Fruit fly (Drosophila melanogaster): Measurements from ENCODE around the gene Cow.

- TF ChIP-seq Pif1A (GFP tag; optimal IDR thresholded peaks at IDR 0.05) = no peak
- TF ChIP-seq gl (tag; optimal IDR thresholded peaks at IDR 0.05) = no peak
- no peak for TF ChIP-seq CG17806 (tag; optimal IDR thresholded peaks at IDR 0.05)
- no peak for TF ChIP-seq CG12605 (GFP tag; IDR thresholded peaks at IDR 0.05)
- no peak for TF ChIP-seq D1 (tag; optimal IDR thresholded peaks at IDR 0.05)
- no peak for TF ChIP-seq CG14655 (GFP tag; optimal IDR thresholded peaks at IDR 0.05)
- TF ChIP-seq EcR (GFP tag; optimal IDR thresholded peaks at IDR 0.05) = no peak
- TF ChIP-seq CG4496 (GFP tag; IDR thresholded peaks at IDR 0.05) = no peak
- TF ChIP-seq CG10348 (GFP tag; IDR thresholded peaks at IDR 0.05) = no peak
- no peak for TF ChIP-seq CG15710 (tag; optimal IDR thresholded peaks at IDR 0.05)
- no peak for TF ChIP-seq CG8159 (tag; optimal IDR thresholded peaks at IDR 0.05)
- no peak for TF ChIP-seq CG32121 (GFP tag; IDR thresholded peaks at IDR 0.05)
- no peak for TF ChIP-seq CG8301 (tag; optimal IDR thresholded peaks at IDR 0.05)
- no peak for TF ChIP-seq CG9948 (tag; optimal IDR thresholded peaks at IDR 0.05)
Observed at dm6 chr3R:23141113-23141512, 28.6 kb upstream of the Cow start.

All from whole organism, pupa.